Worm (Caenorhabditis elegans) whole organism, late embryonic: ENCODE results near the gene sng-1.

Source experiments
- C38D4.7 ChIP-seq: fragments of 200-800 bp; sonication (Bioruptor generic); optimal IDR thresholded peaks from 2 replicates; lab custom pipeline; 2018; ENCODE audit warnings: mild to moderate bottlenecking, missing genetic modification characterization, moderate library complexity, missing compliant biosample characterization
- K02D7.2 ChIP-seq: sonication (generic microtip); optimal IDR thresholded peaks from 2 replicates; lab custom pipeline; 2017; ENCODE audit warnings: mild to moderate bottlenecking, missing genetic modification characterization, missing compliant biosample characterization
- T23F11.4 ChIP-seq: fragments of 200-800 bp; sonication (Bioruptor generic); optimal IDR thresholded peaks from 2 replicates; lab custom pipeline; 2018; ENCODE audit warnings: mild to moderate bottlenecking, missing genetic modification characterization, missing compliant biosample characterization
- Y22D7AL.16 ChIP-seq: sonication (generic microtip); optimal IDR thresholded peaks from 2 replicates; lab custom pipeline; 2016; ENCODE audit warnings: missing genetic modification characterization, missing compliant biosample characterization
- ama-1 ChIP-seq: fragments of 150-350 bp; optimal IDR thresholded peaks from 2 replicates; lab custom pipeline; 2014
- ceh-14 ChIP-seq: sonication (generic microtip); optimal IDR thresholded peaks from 2 replicates; lab custom pipeline; 2016; ENCODE audit warnings: missing genotype, missing genetic modification characterization, missing compliant biosample characterization
- ceh-19 ChIP-seq: fragments of 200-800 bp; sonication (Bioruptor generic); optimal IDR thresholded peaks from 2 replicates; lab custom pipeline; 2018; ENCODE audit warnings: mild to moderate bottlenecking, missing genetic modification characterization, missing compliant biosample characterization
- ceh-2 ChIP-seq: sonication (generic microtip); optimal IDR thresholded peaks from 2 replicates; lab custom pipeline; 2016; ENCODE audit warnings: missing genotype, missing genetic modification characterization, missing compliant biosample characterization
- ceh-22 ChIP-seq: sonication (generic microtip); optimal IDR thresholded peaks from 2 replicates; lab custom pipeline; 2017; ENCODE audit warnings: missing biosample characterization, missing genetic modification characterization
- ceh-31 ChIP-seq: sonication (generic microtip); optimal IDR thresholded peaks from 2 replicates; lab custom pipeline; 2016; ENCODE audit warnings: missing genetic modification characterization, missing compliant biosample characterization
- ceh-34 ChIP-seq: sonication (generic microtip); optimal IDR thresholded peaks from 2 replicates; lab custom pipeline; 2016; ENCODE audit warnings: mild to moderate bottlenecking, missing genetic modification characterization, missing compliant biosample characterization
- che-1 ChIP-seq: sonication (generic microtip); optimal IDR thresholded peaks from 2 replicates; lab custom pipeline; 2016; ENCODE audit warnings: mild to moderate bottlenecking, missing genetic modification characterization, missing compliant biosample characterization
- dmd-4 ChIP-seq: sonication (generic microtip); optimal IDR thresholded peaks from 2 replicates; lab custom pipeline; 2016; ENCODE audit warnings: borderline replicate concordance, missing genetic modification characterization, missing compliant biosample characterization
- elt-2 ChIP-seq: sonication (generic microtip); optimal IDR thresholded peaks from 2 replicates; lab custom pipeline; 2016; ENCODE audit warnings: missing genetic modification reagents, missing genetic modification characterization, missing compliant biosample characterization
- elt-4 ChIP-seq: sonication (generic microtip); optimal IDR thresholded peaks from 2 replicates; lab custom pipeline; 2016; ENCODE audit warnings: missing genetic modification characterization, missing compliant biosample characterization
- ets-4 ChIP-seq: sonication (generic microtip); optimal IDR thresholded peaks from 2 replicates; lab custom pipeline; 2016; ENCODE audit warnings: missing genetic modification characterization, missing compliant biosample characterization
- eyg-1 ChIP-seq: sonication (generic microtip); optimal IDR thresholded peaks from 2 replicates; lab custom pipeline; 2016; ENCODE audit warnings: missing genotype, missing genetic modification characterization, missing compliant biosample characterization
- fkh-10 ChIP-seq: fragments of 150-350 bp; optimal IDR thresholded peaks from 2 replicates; lab custom pipeline; 2014; ENCODE audit warnings: missing biosample characterization, missing genetic modification reagents, missing genetic modification characterization
- hlh-13 ChIP-seq: fragments of 200-800 bp; sonication (Bioruptor generic); optimal IDR thresholded peaks from 2 replicates; lab custom pipeline; 2018; ENCODE audit warnings: mild to moderate bottlenecking, missing genetic modification characterization, missing compliant biosample characterization
- hlh-30 ChIP-seq: sonication (generic microtip); optimal IDR thresholded peaks from 2 replicates; lab custom pipeline; 2017; ENCODE audit warnings: antibody characterized with exemption, missing genetic modification characterization, missing compliant biosample characterization; ENCODE audit not compliant: insufficient read depth
- hlh-6 ChIP-seq: sonication (generic microtip); optimal IDR thresholded peaks from 2 replicates; lab custom pipeline; 2016; ENCODE audit warnings: missing genotype, missing genetic modification characterization, missing compliant biosample characterization
- lim-6 ChIP-seq: sonication (generic microtip); optimal IDR thresholded peaks from 2 replicates; lab custom pipeline; 2016; ENCODE audit warnings: missing genetic modification characterization, missing compliant biosample characterization
- mec-3 ChIP-seq: sonication (generic microtip); optimal IDR thresholded peaks from 2 replicates; lab custom pipeline; 2016; ENCODE audit warnings: borderline replicate concordance, missing genetic modification characterization, missing compliant biosample characterization
- nhr-232 ChIP-seq: sonication (generic microtip); optimal IDR thresholded peaks from 2 replicates; lab custom pipeline; 2016; ENCODE audit warnings: missing genetic modification characterization, missing compliant biosample characterization
- odd-2 ChIP-seq: sonication (generic microtip); optimal IDR thresholded peaks from 2 replicates; lab custom pipeline; 2017; ENCODE audit warnings: antibody characterized with exemption, mild to moderate bottlenecking, missing genetic modification characterization, missing compliant biosample characterization
- pat-9 ChIP-seq: fragments of 200-800 bp; sonication (Bioruptor generic); optimal IDR thresholded peaks from 2 replicates; lab custom pipeline; 2018; ENCODE audit warnings: mild to moderate bottlenecking, missing genetic modification characterization, moderate library complexity, missing compliant biosample characterization
- pha-4 ChIP-seq: fragments of 150-350 bp; optimal IDR thresholded peaks from 2 replicates; lab custom pipeline; 2018; ENCODE audit warnings: missing biosample characterization, missing genetic modification reagents, missing genetic modification characterization
- pqm-1 ChIP-seq: sonication (generic microtip); optimal IDR thresholded peaks from 2 replicates; lab custom pipeline; 2016; ENCODE audit warnings: missing genetic modification characterization, missing compliant biosample characterization
- pros-1 ChIP-seq: fragments of 150-350 bp; optimal IDR thresholded peaks from 2 replicates; lab custom pipeline; 2014; ENCODE audit warnings: missing biosample characterization, missing genetic modification reagents, missing genetic modification characterization
- ref-2 ChIP-seq: sonication (generic microtip); optimal IDR thresholded peaks from 2 replicates; lab custom pipeline; 2016; ENCODE audit warnings: missing genetic modification characterization, missing compliant biosample characterization
- rnt-1 ChIP-seq: sonication (generic microtip); optimal IDR thresholded peaks from 2 replicates; lab custom pipeline; 2016; ENCODE audit warnings: missing genetic modification characterization, missing compliant biosample characterization
- tbx-2 ChIP-seq: sonication (generic microtip); optimal IDR thresholded peaks from 2 replicates; lab custom pipeline; 2016; ENCODE audit warnings: missing genetic modification characterization, missing compliant biosample characterization
- ttx-3 ChIP-seq: sonication (generic microtip); optimal IDR thresholded peaks from 2 replicates; lab custom pipeline; 2016; ENCODE audit warnings: missing genetic modification reagents, missing genetic modification characterization, missing compliant biosample characterization
- unc-3 ChIP-seq, 2 experiments: fragments of 200-800 bp in 1 of 2; sonication (Bioruptor generic) in 1 of 2; sonication (generic microtip) in 1 of 2; conservative IDR thresholded peaks in 1 of 2; optimal IDR thresholded peaks in 1 of 2; 2 replicates each; pipeline versions ENCODE4 v1.3.6 to Lab custom; 2016 to 2022; ENCODE audit warnings: missing compliant biosample characterization in 2 of 2, missing genetic modification characterization in 2 of 2, missing genetic modification reagents in 1 of 2
- unc-42 ChIP-seq: sonication (generic microtip); optimal IDR thresholded peaks from 2 replicates; lab custom pipeline; 2016; ENCODE audit warnings: missing genotype, missing genetic modification characterization, missing compliant biosample characterization
- unc-55 ChIP-seq: sonication (generic microtip); optimal IDR thresholded peaks from 2 replicates; lab custom pipeline; 2017; ENCODE audit warnings: missing biosample characterization, missing genetic modification reagents, missing genetic modification characterization
- unc-86 ChIP-seq: sonication (generic microtip); optimal IDR thresholded peaks from 2 replicates; lab custom pipeline; 2016; ENCODE audit warnings: missing genetic modification characterization, missing compliant biosample characterization

Gene sng-1

ce11 chrX:7322323-7322722 lies 5.1 kb upstream of the sng-1 start, which contains the start of gene T08A9.13:
Gene T08A9.13 (minus strand): TSS chrX:7322423.
- no peak for TF ChIP-seq unc-3 (GFP tag; conservative IDR thresholded peaks at IDR 0.05; lab: Robert Waterston, UW)
- no peak for TF ChIP-seq unc-3 (tag; optimal IDR thresholded peaks at IDR 0.05; lab: Kevin White, UChicago)
- TF ChIP-seq unc-55: no peak
- no peak for TF ChIP-seq ceh-34
- no peak for TF ChIP-seq T23F11.4
- TF ChIP-seq ceh-14 (tag; lab: Kevin White, UChicago): no peak
- TF ChIP-seq lim-6 (tag; lab: Kevin White, UChicago): no peak

- TF ChIP-seq ref-2 (tag; lab: Kevin White, UChicago) (peak; percentile 19), C38D4.7 (GFP tag; lab: Kevin White, UChicago) (peak; percentile 8), dmd-4 (no peak), ceh-19 (peak; percentile 31), rnt-1 (tag; lab: Kevin White, UChicago) (no peak), ceh-14 (tag; lab: Kevin White, UChicago) (peak; percentile 26), K02D7.2 (peak; percentile 9), elt-2 (peak; percentile 62)
Measured at ce11 chrX:7323604-7324003, 3.8 kb upstream of the sng-1 start.

- TF ChIP-seq ama-1 (lab: Kevin White, UChicago): no peak
- peak; percentile 76 for TF ChIP-seq unc-42
Measured at ce11 chrX:7328065-7328564, 714 bp downstream of the sng-1 start.

- TF ChIP-seq pat-9 (tag; lab: Kevin White, UChicago): no peak
- no peak for TF ChIP-seq elt-4 (tag; lab: Kevin White, UChicago)
- no peak for TF ChIP-seq ceh-34
- no peak for TF ChIP-seq nhr-232 (tag; lab: Kevin White, UChicago)
- TF ChIP-seq odd-2 (tag; lab: Kevin White, UChicago): no peak
- TF ChIP-seq che-1 (tag; lab: Kevin White, UChicago): no peak
- TF ChIP-seq fkh-10: no peak
- no peak for TF ChIP-seq ceh-14 (tag; lab: Kevin White, UChicago)
- TF ChIP-seq hlh-13 (GFP tag; lab: Kevin White, UChicago): no peak
- TF ChIP-seq mec-3: no peak
- TF ChIP-seq hlh-30 (tag; lab: Kevin White, UChicago): no peak
- TF ChIP-seq hlh-6: no peak
- no peak for TF ChIP-seq tbx-2 (tag; lab: Kevin White, UChicago)
- TF ChIP-seq unc-55: no peak
- no peak for TF ChIP-seq pha-4
- TF ChIP-seq ama-1 (lab: Kevin White, UChicago): no peak
- no peak for TF ChIP-seq eyg-1 (tag; lab: Kevin White, UChicago)
- no peak for TF ChIP-seq pros-1 (tag; lab: Kevin White, UChicago)
- no peak for TF ChIP-seq Y22D7AL.16 (tag; lab: Kevin White, UChicago)
- TF ChIP-seq, all 69 proteins: peak for 0
Measured at ce11 chrX:7329601-7330000, 2.2 kb downstream of the sng-1 start, which contains the start of gene ttr-59. Gene ttr-59 (plus strand): TSS chrX:7329818.

ce11 chrX:7330685-7331196 lies 3.3 kb downstream of the sng-1 start, which contains the start of gene ttr-30:
Gene ttr-30 (plus strand): TSS chrX:7330949.
- no peak for TF ChIP-seq elt-4 (tag; lab: Kevin White, UChicago)
- TF ChIP-seq ceh-22 (tag; lab: Kevin White, UChicago): no peak
- TF ChIP-seq pqm-1 (tag; lab: Kevin White, UChicago): no peak
- TF ChIP-seq hlh-30 (tag; lab: Kevin White, UChicago): no peak
- TF ChIP-seq unc-86 (tag; lab: Kevin White, UChicago): no peak
- TF ChIP-seq ceh-31 (tag; lab: Kevin White, UChicago): no peak
- no peak for TF ChIP-seq che-1 (tag; lab: Kevin White, UChicago)
- no peak for TF ChIP-seq odd-2 (tag; lab: Kevin White, UChicago)
- TF ChIP-seq hlh-6: no peak
- TF ChIP-seq ceh-2 (tag; lab: Kevin White, UChicago): no peak
- no peak for TF ChIP-seq ttx-3 (tag; lab: Kevin White, UChicago)
- TF ChIP-seq ets-4: no peak
- TF ChIP-seq nhr-232 (tag; lab: Kevin White, UChicago): no peak
